Worm (Caenorhabditis elegans) whole organism, L1 larva: ENCODE measurements around the gene D2023.6.

Experiments used
- C04F5.9 ChIP-seq: sonication (generic microtip); optimal IDR thresholded peaks from 2 replicates; lab custom pipeline; 2016; ENCODE audit warnings: missing genetic modification characterization, missing compliant biosample characterization
- C16A3.4 ChIP-seq: fragments of 150-350 bp; optimal IDR thresholded peaks from 2 replicates; lab custom pipeline; 2014; ENCODE audit warnings: missing biosample characterization, missing genetic modification characterization
- F16B12.6 ChIP-seq: fragments of 150-350 bp; optimal IDR thresholded peaks from 2 replicates; lab custom pipeline; 2014; ENCODE audit warnings: missing biosample characterization, missing genetic modification characterization
- Y116A8C.19 ChIP-seq: sonication (generic microtip); optimal IDR thresholded peaks from 2 replicates; lab custom pipeline; 2016; ENCODE audit warnings: missing compliant biosample characterization, missing genetic modification characterization, borderline replicate concordance
- alr-1 ChIP-seq: fragments of 200-800 bp; sonication (Bioruptor generic); optimal IDR thresholded peaks from 2 replicates; lab custom pipeline; 2018; ENCODE audit warnings: borderline replicate concordance, mild to moderate bottlenecking, missing genetic modification characterization, missing compliant biosample characterization
- aly-2 ChIP-seq: fragments of 150-350 bp; optimal IDR thresholded peaks from 2 replicates; lab custom pipeline; 2014; ENCODE audit warnings: missing biosample characterization, missing genetic modification characterization
- ama-1 ChIP-seq: fragments of 150-350 bp; optimal IDR thresholded peaks from 2 replicates; lab custom pipeline; 2014
- ceh-63 ChIP-seq: fragments of 200-800 bp; sonication (Bioruptor generic); optimal IDR thresholded peaks from 2 replicates; lab custom pipeline; 2018; ENCODE audit warnings: mild to moderate bottlenecking, missing genetic modification characterization, missing compliant biosample characterization
- ceh-90 ChIP-seq: sonication (generic microtip); optimal IDR thresholded peaks from 2 replicates; lab custom pipeline; 2016; ENCODE audit warnings: missing genetic modification characterization, missing compliant biosample characterization
- dpl-1 ChIP-seq, 3 experiments: fragments of 150-350 bp in 2 of 3; sonication (generic microtip) in 1 of 3; optimal IDR thresholded peaks; 2 replicates each; lab custom pipeline; 2014 to 2017; ENCODE audit warnings: missing biosample characterization in 3 of 3, missing genetic modification characterization in 3 of 3, missing genetic modification reagents in 3 of 3
- efl-1 ChIP-seq, 4 experiments: fragments of 150-350 bp; optimal IDR thresholded peaks in 3 of 4; peaks in 1 of 4; 1 replicate in 1 of 4; 2 replicates in 3 of 4; lab custom pipeline; 2014; ENCODE audit warnings: missing biosample characterization in 2 of 4, missing genetic modification characterization in 2 of 4, missing genetic modification reagents in 2 of 4
- efl-3 ChIP-seq: fragments of 200-800 bp; sonication (Bioruptor generic); optimal IDR thresholded peaks from 2 replicates; lab custom pipeline; 2018; ENCODE audit warnings: mild to moderate bottlenecking, missing genetic modification characterization, missing compliant biosample characterization
- egl-13 ChIP-seq: sonication (generic microtip); optimal IDR thresholded peaks from 2 replicates; lab custom pipeline; 2016; ENCODE audit warnings: missing genotype, missing genetic modification reagents, missing genetic modification characterization, missing compliant biosample characterization
- egl-27 ChIP-seq, 2 experiments: fragments of 150-350 bp in 1 of 2; sonication (generic microtip); optimal IDR thresholded peaks; 3 replicates each; lab custom pipeline; 2017 to 2018; ENCODE audit warnings: missing biosample characterization in 2 of 2, missing genetic modification characterization in 2 of 2, missing genetic modification reagents in 2 of 2
- elt-3 ChIP-seq, 6 experiments: fragments of 150-350 bp in 1 of 6; sonication (generic microtip); optimal IDR thresholded peaks; 2 replicates each; lab custom pipeline; 2017 to 2018; ENCODE audit warnings: missing biosample characterization in 6 of 6, missing genetic modification characterization in 6 of 6, inconsistent platforms in 1 of 6
- ets-5 ChIP-seq: fragments of 200-800 bp; sonication (Bioruptor generic); IDR thresholded peaks from 2 replicates; pipeline ENCODE4 v1.3.6; 2022; ENCODE audit warnings: missing genetic modification characterization, missing compliant biosample characterization
- fos-1 ChIP-seq: fragments of 150-350 bp; optimal IDR thresholded peaks from 2 replicates; lab custom pipeline; 2014; ENCODE audit warnings: missing biosample characterization, missing genetic modification characterization
- grh-1 ChIP-seq: fragments of 200-800 bp; sonication (Bioruptor generic); IDR thresholded peaks from 2 replicates; pipeline ENCODE4 v1.3.6; 2022; ENCODE audit warnings: missing genetic modification reagents, missing genetic modification characterization, missing compliant biosample characterization
- hpl-2 ChIP-seq: fragments of 150-350 bp; optimal IDR thresholded peaks from 2 replicates; lab custom pipeline; 2014; ENCODE audit warnings: missing biosample characterization, missing genetic modification reagents, missing genetic modification characterization
- irx-1 ChIP-seq: sonication (generic microtip); optimal IDR thresholded peaks from 2 replicates; lab custom pipeline; 2016; ENCODE audit warnings: missing genetic modification characterization, missing compliant biosample characterization
- isw-1 ChIP-seq: fragments of 200-800 bp; sonication (Bioruptor generic); IDR thresholded peaks from 2 replicates; pipeline ENCODE4 v1.3.6; 2022; ENCODE audit warnings: missing genetic modification characterization, missing compliant biosample characterization
- lin-14 ChIP-seq: fragments of 200-800 bp; sonication (Bioruptor generic); optimal IDR thresholded peaks from 2 replicates; lab custom pipeline; 2018; ENCODE audit warnings: mild to moderate bottlenecking, missing genetic modification characterization, moderate library complexity, missing compliant biosample characterization
- mab-9 ChIP-seq: fragments of 200-800 bp; sonication (Bioruptor generic); IDR thresholded peaks from 2 replicates; pipeline ENCODE4 v1.3.6; 2022; ENCODE audit warnings: missing genetic modification reagents, missing genetic modification characterization, missing compliant biosample characterization
- mef-2 ChIP-seq: fragments of 150-350 bp; optimal IDR thresholded peaks from 2 replicates; lab custom pipeline; 2014; ENCODE audit warnings: missing biosample characterization, missing genetic modification characterization
- mep-1 ChIP-seq: fragments of 150-350 bp; optimal IDR thresholded peaks from 2 replicates; lab custom pipeline; 2014; ENCODE audit warnings: missing biosample characterization, missing genetic modification characterization
- nhr-19 ChIP-seq: fragments of 200-800 bp; sonication (Bioruptor generic); conservative IDR thresholded peaks from 2 replicates; pipeline ENCODE4 v1.3.6; 2022; ENCODE audit warnings: missing genetic modification characterization, missing compliant biosample characterization
- nhr-20 ChIP-seq: sonication (generic microtip); optimal IDR thresholded peaks from 2 replicates; lab custom pipeline; 2016; ENCODE audit warnings: mild to moderate bottlenecking, missing genetic modification characterization, missing compliant biosample characterization
- nhr-47 ChIP-seq: sonication (generic microtip); optimal IDR thresholded peaks from 2 replicates; lab custom pipeline; 2016; ENCODE audit warnings: mild to moderate bottlenecking, missing genetic modification characterization, moderate library complexity, missing compliant biosample characterization
- nhr-76 ChIP-seq: sonication (generic microtip); optimal IDR thresholded peaks from 2 replicates; lab custom pipeline; 2017; ENCODE audit warnings: missing biosample characterization, missing genetic modification characterization
- nhr-84 ChIP-seq: sonication (generic microtip); optimal IDR thresholded peaks from 2 replicates; lab custom pipeline; 2017; ENCODE audit warnings: missing biosample characterization, missing genetic modification characterization
- pax-3 ChIP-seq: fragments of 200-800 bp; sonication (Bioruptor generic); optimal IDR thresholded peaks from 2 replicates; lab custom pipeline; 2018; ENCODE audit warnings: mild to moderate bottlenecking, missing genetic modification characterization, moderate library complexity, missing compliant biosample characterization
- pqm-1 ChIP-seq: sonication (generic microtip); optimal IDR thresholded peaks from 3 replicates; lab custom pipeline; 2017; ENCODE audit warnings: missing biosample characterization, missing genetic modification characterization
- rnt-1 ChIP-seq: sonication (generic microtip); optimal IDR thresholded peaks from 2 replicates; lab custom pipeline; 2016; ENCODE audit warnings: mild to moderate bottlenecking, missing genetic modification characterization, moderate library complexity, missing compliant biosample characterization
- skn-1 ChIP-seq: fragments of 150-350 bp; optimal IDR thresholded peaks from 2 replicates; lab custom pipeline; 2014; ENCODE audit warnings: missing biosample characterization, missing genetic modification characterization
- sptf-1 ChIP-seq: fragments of 150-350 bp; optimal IDR thresholded peaks from 2 replicates; lab custom pipeline; 2014; ENCODE audit warnings: missing biosample characterization, missing genetic modification characterization
- sup-37 ChIP-seq: fragments of 200-800 bp; sonication (Bioruptor generic); optimal IDR thresholded peaks from 2 replicates; lab custom pipeline; 2018; ENCODE audit warnings: mild to moderate bottlenecking, missing genetic modification characterization, missing compliant biosample characterization
- swsn-7 ChIP-seq: sonication (generic microtip); optimal IDR thresholded peaks from 2 replicates; lab custom pipeline; 2016; ENCODE audit warnings: missing genetic modification characterization, missing compliant biosample characterization
- tbx-2 ChIP-seq: sonication (generic microtip); optimal IDR thresholded peaks from 2 replicates; lab custom pipeline; 2016; ENCODE audit warnings: missing genetic modification characterization, missing compliant biosample characterization
- tlp-1 ChIP-seq: fragments of 150-350 bp; optimal IDR thresholded peaks from 2 replicates; lab custom pipeline; 2014; ENCODE audit warnings: missing biosample characterization, missing genetic modification characterization
- unc-130 ChIP-seq: fragments of 150-350 bp; optimal IDR thresholded peaks from 2 replicates; lab custom pipeline; 2017; ENCODE audit warnings: missing biosample characterization, missing genetic modification characterization, inconsistent platforms
- unc-30 ChIP-seq: sonication (generic microtip); optimal IDR thresholded peaks from 2 replicates; lab custom pipeline; 2017; ENCODE audit warnings: missing biosample characterization, missing genetic modification characterization
- unc-62 ChIP-seq: fragments of 150-350 bp; optimal IDR thresholded peaks from 2 replicates; lab custom pipeline; 2014; ENCODE audit warnings: missing biosample characterization, missing genetic modification reagents, missing genetic modification characterization
- vab-15 ChIP-seq: sonication (generic microtip); optimal IDR thresholded peaks from 2 replicates; lab custom pipeline; 2017; ENCODE audit warnings: missing genotype, mild to moderate bottlenecking, missing genetic modification characterization, missing compliant biosample characterization
- xbp-1 ChIP-seq: sonication (generic microtip); optimal IDR thresholded peaks from 2 replicates; lab custom pipeline; 2016; ENCODE audit warnings: missing genetic modification characterization, missing compliant biosample characterization
- ztf-11 ChIP-seq, 2 experiments: sonication (generic microtip); optimal IDR thresholded peaks; 2 replicates each; lab custom pipeline; 2016 to 2017; ENCODE audit warnings: missing genetic modification characterization in 2 of 2, missing biosample characterization in 1 of 2, missing compliant biosample characterization in 1 of 2
- ztf-4 ChIP-seq: fragments of 150-350 bp; optimal IDR thresholded peaks from 2 replicates; lab custom pipeline; 2014; ENCODE audit warnings: missing biosample characterization, missing genetic modification characterization

The D2023.6 gene

DNA sequence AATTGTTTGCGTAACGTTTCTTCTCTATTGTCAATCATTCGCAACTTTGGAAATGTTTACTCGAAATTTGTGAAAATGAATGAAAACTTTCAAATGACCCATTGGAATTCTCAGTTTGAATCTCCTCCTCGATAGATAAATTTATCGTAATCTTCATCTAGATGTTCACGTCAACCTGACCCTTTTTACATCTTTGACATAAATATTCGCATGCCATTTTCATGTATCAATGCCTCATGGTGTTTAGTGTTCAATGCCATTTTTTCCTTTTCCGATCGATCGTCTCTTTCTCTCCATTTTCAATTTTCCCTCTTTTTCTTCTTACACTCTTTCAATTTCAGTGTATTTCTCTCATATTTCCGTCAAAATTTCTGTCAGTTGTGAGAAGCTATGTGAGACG lies 47.8 kb upstream of the D2023.6 start (continued):
- TF ChIP-seq pqm-1 (tag; lab: Kevin White, UChicago) (no peak), efl-1 (optimal IDR thresholded peaks at IDR 0.05; lab: Kevin White, UChicago) (no peak), efl-1 (GFP tag; optimal IDR thresholded peaks at IDR 0.05 in 1 of 2; lab: Kevin White, UChicago) (peak in 1 of 2 experiments; percentile 62), nhr-47 (tag; lab: Kevin White, UChicago) (no peak), xbp-1 (tag; lab: Kevin White, UChicago) (no peak)

DNA sequence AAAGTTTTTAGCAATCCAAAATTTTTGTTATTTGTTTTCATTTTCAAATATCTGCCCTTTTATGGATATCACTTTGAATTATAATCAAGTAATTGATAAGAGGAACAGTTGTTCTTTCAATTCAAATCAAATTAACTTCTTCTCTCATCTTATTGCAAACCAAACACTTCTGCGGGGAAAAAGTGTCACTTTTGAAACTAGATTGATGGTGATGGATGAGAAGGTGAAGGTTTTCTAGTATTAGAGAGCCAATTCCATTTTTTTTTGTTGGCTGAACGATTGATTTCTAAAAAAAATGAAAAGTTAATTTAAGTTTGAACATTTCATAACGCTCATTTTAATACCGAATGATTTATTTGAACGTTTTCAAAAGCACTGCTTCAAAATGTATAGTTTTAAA lies 47.3 kb upstream of the D2023.6 start:
- no peak for TF ChIP-seq xbp-1 (tag; lab: Kevin White, UChicago)
- no peak for TF ChIP-seq irx-1 (tag; lab: Kevin White, UChicago)
- TF ChIP-seq mep-1 (tag; lab: Kevin White, UChicago): peak; percentile 46
- peak; percentile 17 for TF ChIP-seq lin-14
- peak in 1 of 6 experiments; percentile 33 for TF ChIP-seq elt-3 (tag; optimal IDR thresholded peaks at IDR 0.05; lab: Kevin White, UChicago)

DNA sequence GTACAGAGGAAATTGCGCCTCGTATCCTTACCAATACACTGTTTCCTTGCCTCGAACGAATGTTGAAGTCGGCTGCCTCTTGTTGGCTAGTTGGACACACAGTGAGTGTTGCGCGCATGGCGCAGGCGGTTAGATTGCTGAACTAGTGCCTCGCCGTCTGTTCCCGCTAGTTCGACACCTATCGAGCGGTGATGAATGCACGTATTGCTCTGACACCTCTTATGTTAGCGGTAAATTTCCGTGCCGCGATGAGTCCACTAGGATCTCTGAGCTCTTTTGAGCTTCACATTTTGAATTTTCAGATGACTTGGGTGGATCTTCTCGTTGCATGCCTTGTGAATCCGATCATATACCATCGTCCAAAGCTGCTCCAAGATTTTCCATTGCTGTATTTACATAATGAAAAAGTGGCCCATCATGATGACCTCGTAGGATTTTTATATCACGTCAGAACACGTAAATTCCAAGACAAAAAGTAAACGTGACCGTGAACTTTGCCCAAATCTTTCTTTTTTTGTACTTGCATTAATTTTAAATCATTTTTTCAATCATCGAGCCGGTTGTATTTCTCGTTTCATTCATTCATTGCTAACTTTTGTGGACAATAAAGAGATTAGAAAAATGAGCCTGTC lies 44.2 kb upstream of the D2023.6 start, which contains the start of gene F55A11.11:
Gene F55A11.11, plus strand, starts transcription at position 341 of the 632 bp plus-strand sequence.
- TF ChIP-seq ets-5 (GFP tag; lab: Robert Waterston, UW) (no peak), sptf-1 (no peak), aly-2 (tag; lab: Kevin White, UChicago) (no peak), swsn-7 (tag; lab: Kevin White, UChicago) (peak; percentile 72), C04F5.9 (no peak), efl-1 (optimal IDR thresholded peaks at IDR 0.05; lab: Kevin White, UChicago) (peak; percentile 60 to 63), efl-1 (GFP tag; optimal IDR thresholded peaks at IDR 0.05 in 1 of 2; lab: Kevin White, UChicago) (peak; percentile 41 to 96), grh-1 (GFP tag; lab: Robert Waterston, UW) (peak; percentile 11; the same call in 1 of the 2 replicates), pax-3 (tag; lab: Kevin White, UChicago) (peak; percentile 56), vab-15 (peak; percentile 3), nhr-20 (tag; lab: Kevin White, UChicago) (peak; percentile 82), irx-1 (tag; lab: Kevin White, UChicago) (peak; percentile 45), ztf-4 (peak; percentile 61), mef-2 (tag; lab: Kevin White, UChicago) (peak; percentile 1), C16A3.4 (tag; lab: Kevin White, UChicago) (peak; percentile 78), ceh-90 (no peak), ztf-11 (tag; optimal IDR thresholded peaks at IDR 0.05; lab: Kevin White, UChicago) (peak in 1 of 2 experiments; percentile 23), unc-62 (GFP tag; lab: Kevin White, UChicago) (no peak), dpl-1 (GFP tag; optimal IDR thresholded peaks at IDR 0.05; lab: Kevin White, UChicago) (peak; percentile 43 to 54 (median 51)), Y116A8C.19 (tag; lab: Kevin White, UChicago) (no peak), rnt-1 (tag; lab: Kevin White, UChicago) (peak; percentile 82), fos-1 (tag; lab: Kevin White, UChicago) (peak; percentile 62), sup-37 (GFP tag; lab: Kevin White, UChicago) (peak; percentile 23), nhr-84 (tag; lab: Kevin White, UChicago) (no peak), mab-9 (peak; percentile 49; the same call in 1 of the 2 replicates), egl-13 (peak; percentile 47), xbp-1 (tag; lab: Kevin White, UChicago) (peak; percentile 61), pqm-1 (tag; lab: Kevin White, UChicago) (peak; percentile 14), nhr-76 (tag; lab: Kevin White, UChicago) (peak; percentile 28), egl-27 (tag; optimal IDR thresholded peaks at IDR 0.05; lab: Kevin White, UChicago) (no peak), ceh-63 (GFP tag; lab: Kevin White, UChicago) (no peak), skn-1 (tag; lab: Kevin White, UChicago) (peak; percentile 79), isw-1 (GFP tag; lab: Robert Waterston, UW) (no peak), alr-1 (tag; lab: Kevin White, UChicago) (no peak), unc-130 (tag; lab: Kevin White, UChicago) (peak; percentile 72), unc-30 (no peak), F16B12.6 (tag; lab: Kevin White, UChicago) (no peak), ama-1 (peak; percentile 3), efl-3 (peak; percentile 0), hpl-2 (GFP tag; lab: Kevin White, UChicago) (no peak), nhr-19 (peak; percentile 70), tbx-2 (peak; percentile 41), nhr-47 (tag; lab: Kevin White, UChicago) (peak; percentile 81), tlp-1 (tag; lab: Kevin White, UChicago) (no peak)
